Worm (Caenorhabditis elegans) whole organism, L4/young adult: Measurements from ENCODE around the gene T02H6.7.

Experiments used
- W03F9.2 ChIP-seq: fragments of 150-350 bp; optimal IDR thresholded peaks from 2 replicates; lab custom pipeline; 2014; ENCODE audit warnings: missing biosample characterization, missing genetic modification characterization
- him-1 ChIP-seq: sonication (generic microtip); optimal IDR thresholded peaks from 2 replicates; lab custom pipeline; 2016; ENCODE audit warnings: missing genotype, missing genetic modification reagents, missing genetic modification characterization, missing compliant biosample characterization

ce11 chrII:639467-639866, 43.0 kb upstream of the T02H6.7 start, which contains the start of gene K07E8.6:
- TF ChIP-seq him-1 (tag; lab: Kevin White, UChicago) (no peak), W03F9.2 (no peak)
